Fruit fly (Drosophila melanogaster): ENCODE results near the gene GstD6.

DNA sequence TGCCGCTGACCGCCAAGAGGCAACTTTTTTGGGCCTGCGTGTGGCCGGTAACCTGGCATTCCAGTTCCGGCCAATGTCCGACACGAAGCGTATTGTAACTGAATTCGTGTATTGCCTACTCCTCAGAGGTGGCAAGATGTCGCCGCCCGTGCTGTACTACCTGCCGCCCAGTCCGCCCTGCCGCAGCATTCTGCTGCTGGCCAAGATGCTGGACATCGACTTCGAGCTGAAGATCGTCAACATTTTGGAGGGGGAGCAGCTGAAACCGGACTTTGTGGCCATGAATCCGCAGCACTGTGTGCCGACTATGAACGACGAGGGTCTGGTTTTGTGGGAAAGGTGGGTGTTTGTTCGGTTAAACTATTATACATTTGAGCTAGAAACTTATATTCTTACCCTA, 7.3 kb downstream of the GstD6 start:
- TF ChIP-seq CG8478 (optimal IDR thresholded peaks at IDR 0.05): no peak
- no peak for TF ChIP-seq CTCF (optimal IDR thresholded peaks at IDR 0.05)
